Fruit fly (Drosophila melanogaster) whole organism, wandering third instar larva: ENCODE measurements around the gene CG6574.

Experiments used
- CG32264 ChIP-seq: fragments of 200-800 bp; sonication (Bioruptor generic); optimal IDR thresholded peaks from 2 replicates; lab custom pipeline; 2016; ENCODE audit warnings: missing biosample characterization, missing genetic modification characterization
- CG9705 ChIP-seq: fragments of 200-800 bp; sonication (Bioruptor generic); optimal IDR thresholded peaks from 2 replicates; lab custom pipeline; 2018; ENCODE audit warnings: missing biosample characterization, mild to moderate bottlenecking, missing genetic modification characterization
- Dif ChIP-seq: fragments of 200-275, 200-300 bp; sonication (Bioruptor generic); optimal IDR thresholded peaks from 2 replicates; lab custom pipeline; 2018; ENCODE audit warnings: missing biosample characterization, missing genetic modification characterization; ENCODE audit not compliant: partially characterized antibody
- GATAd ChIP-seq: sonication (Bioruptor generic); optimal IDR thresholded peaks from 2 replicates; lab custom pipeline; 2016; ENCODE audit warnings: missing biosample characterization, missing genetic modification characterization
- HLH106 ChIP-seq: fragments of 200-800 bp; optimal IDR thresholded peaks from 3 replicates; lab custom pipeline; 2019; ENCODE audit warnings: missing biosample characterization, mild to moderate bottlenecking, missing genetic modification characterization, moderate library complexity
- Hnf4 ChIP-seq: fragments of 200-800 bp; sonication (Bioruptor generic); optimal IDR thresholded peaks from 2 replicates; lab custom pipeline; 2016; ENCODE audit warnings: missing biosample characterization, mild to moderate bottlenecking, missing genetic modification characterization
- Hr78 ChIP-seq: fragments of >200 bp; optimal IDR thresholded peaks from 2 replicates; lab custom pipeline; 2017; ENCODE audit warnings: missing biosample characterization, missing genetic modification characterization
- Hr83 ChIP-seq: fragments of 200-300 bp; sonication (Bioruptor generic); optimal IDR thresholded peaks from 2 replicates; lab custom pipeline; 2016; ENCODE audit warnings: missing biosample characterization, mild to moderate bottlenecking, missing genetic modification characterization, moderate library complexity; ENCODE audit not compliant: poor library complexity, severe bottlenecking
- Jra ChIP-seq: sonication (Bioruptor generic); optimal IDR thresholded peaks from 2 replicates; lab custom pipeline; 2016; ENCODE audit warnings: missing biosample characterization, missing genetic modification characterization
- Mio ChIP-seq: sonication (Bioruptor generic); optimal IDR thresholded peaks from 2 replicates; lab custom pipeline; 2016; ENCODE audit warnings: missing biosample characterization, missing genetic modification characterization
- N ChIP-seq: fragments of >200 bp; optimal IDR thresholded peaks from 2 replicates; lab custom pipeline; 2018; ENCODE audit warnings: missing biosample characterization, missing external identifiers, missing genetic modification characterization
- OdsH ChIP-seq: fragments of 200-800 bp; sonication (Bioruptor generic); optimal IDR thresholded peaks from 2 replicates; lab custom pipeline; 2016; ENCODE audit warnings: missing biosample characterization, mild to moderate bottlenecking, missing genetic modification characterization
- Rel ChIP-seq, 2 experiments: fragments of 200-800 bp; sonication (Bioruptor generic) in 1 of 2; optimal IDR thresholded peaks; 2 replicates in 1 of 2; 3 replicates in 1 of 2; lab custom pipeline; 2016 to 2019; ENCODE audit warnings: mild to moderate bottlenecking in 2 of 2, missing biosample characterization in 2 of 2, missing genetic modification characterization in 2 of 2, moderate library complexity in 1 of 2
- Sp1 ChIP-seq: fragments of 200-800 bp; sonication (Bioruptor generic); optimal IDR thresholded peaks from 3 replicates; lab custom pipeline; 2019; ENCODE audit warnings: missing biosample characterization, mild to moderate bottlenecking, missing genetic modification characterization, moderate library complexity
- Vsx2 ChIP-seq: fragments of 200-300, 225-300 bp; sonication (Bioruptor generic); optimal IDR thresholded peaks from 2 replicates; lab custom pipeline; 2018; ENCODE audit warnings: missing biosample characterization, missing genetic modification characterization; ENCODE audit not compliant: partially characterized antibody
- br ChIP-seq: fragments of 200-800 bp; sonication (Bioruptor generic); optimal IDR thresholded peaks from 2 replicates; lab custom pipeline; 2016; ENCODE audit warnings: missing biosample characterization, missing genetic modification characterization
- brk ChIP-seq: fragments of 200-800 bp; sonication (Bioruptor generic); optimal IDR thresholded peaks from 2 replicates; lab custom pipeline; 2016; ENCODE audit warnings: missing biosample characterization, mild to moderate bottlenecking, missing genetic modification characterization
- dmrt93B ChIP-seq: fragments of 200-800 bp; sonication (Bioruptor generic); optimal IDR thresholded peaks from 2 replicates; lab custom pipeline; 2018; ENCODE audit warnings: missing biosample characterization, mild to moderate bottlenecking, missing genetic modification characterization
- ey ChIP-seq: fragments of 200-800 bp; sonication (Bioruptor generic); optimal IDR thresholded peaks from 2 replicates; lab custom pipeline; 2016; ENCODE audit warnings: missing biosample characterization, missing genetic modification characterization
- foxo ChIP-seq, 2 experiments: fragments of 200-800 bp; sonication (Bioruptor generic); optimal IDR thresholded peaks; 2 replicates in 1 of 2; 3 replicates in 1 of 2; lab custom pipeline; 2016 to 2017; ENCODE audit warnings: missing biosample characterization in 2 of 2, missing genetic modification characterization in 2 of 2
- fru ChIP-seq: fragments of 200-800 bp; sonication (Bioruptor generic); optimal IDR thresholded peaks from 3 replicates; lab custom pipeline; 2016; ENCODE audit warnings: missing biosample characterization, mild to moderate bottlenecking, missing genetic modification characterization
- h ChIP-seq: fragments of 200-800 bp; sonication (Bioruptor generic); optimal IDR thresholded peaks from 3 replicates; lab custom pipeline; 2016; ENCODE audit warnings: missing biosample characterization, mild to moderate bottlenecking, missing genetic modification characterization
- jim ChIP-seq: fragments of 175-275, 200-325 bp; sonication (Bioruptor generic); optimal IDR thresholded peaks from 2 replicates; lab custom pipeline; 2016; ENCODE audit warnings: missing biosample characterization, mild to moderate bottlenecking, missing genetic modification characterization
- lola ChIP-seq: fragments of >200 bp; optimal IDR thresholded peaks from 2 replicates; lab custom pipeline; 2017; ENCODE audit warnings: missing biosample characterization, missing genetic modification characterization
- pan ChIP-seq: fragments of >200 bp; optimal IDR thresholded peaks from 2 replicates; lab custom pipeline; 2017
- psq ChIP-seq: fragments of 200-800 bp; sonication (Bioruptor generic); optimal IDR thresholded peaks from 3 replicates; lab custom pipeline; 2017; ENCODE audit warnings: missing biosample characterization, mild to moderate bottlenecking, missing genetic modification characterization, moderate library complexity
- rgr ChIP-seq: fragments of 200-800 bp; sonication (Bioruptor generic); optimal IDR thresholded peaks from 3 replicates; lab custom pipeline; 2016; ENCODE audit warnings: missing biosample characterization, mild to moderate bottlenecking, missing genetic modification characterization
- sage ChIP-seq: fragments of 200-800 bp; sonication (Bioruptor generic); optimal IDR thresholded peaks from 2 replicates; lab custom pipeline; 2016; ENCODE audit warnings: missing biosample characterization, mild to moderate bottlenecking, missing genetic modification characterization
- sv ChIP-seq: fragments of 200-800 bp; sonication (Bioruptor generic); optimal IDR thresholded peaks from 3 replicates; lab custom pipeline; 2016; ENCODE audit warnings: missing biosample characterization, missing genetic modification characterization
- tai ChIP-seq: sonication (Bioruptor generic); optimal IDR thresholded peaks from 2 replicates; lab custom pipeline; 2016; ENCODE audit warnings: missing biosample characterization, missing genetic modification characterization
- woc ChIP-seq: sonication (Bioruptor generic); optimal IDR thresholded peaks from 2 replicates; lab custom pipeline; 2016; ENCODE audit warnings: missing biosample characterization, mild to moderate bottlenecking, missing genetic modification characterization

Gene CG6574

DNA sequence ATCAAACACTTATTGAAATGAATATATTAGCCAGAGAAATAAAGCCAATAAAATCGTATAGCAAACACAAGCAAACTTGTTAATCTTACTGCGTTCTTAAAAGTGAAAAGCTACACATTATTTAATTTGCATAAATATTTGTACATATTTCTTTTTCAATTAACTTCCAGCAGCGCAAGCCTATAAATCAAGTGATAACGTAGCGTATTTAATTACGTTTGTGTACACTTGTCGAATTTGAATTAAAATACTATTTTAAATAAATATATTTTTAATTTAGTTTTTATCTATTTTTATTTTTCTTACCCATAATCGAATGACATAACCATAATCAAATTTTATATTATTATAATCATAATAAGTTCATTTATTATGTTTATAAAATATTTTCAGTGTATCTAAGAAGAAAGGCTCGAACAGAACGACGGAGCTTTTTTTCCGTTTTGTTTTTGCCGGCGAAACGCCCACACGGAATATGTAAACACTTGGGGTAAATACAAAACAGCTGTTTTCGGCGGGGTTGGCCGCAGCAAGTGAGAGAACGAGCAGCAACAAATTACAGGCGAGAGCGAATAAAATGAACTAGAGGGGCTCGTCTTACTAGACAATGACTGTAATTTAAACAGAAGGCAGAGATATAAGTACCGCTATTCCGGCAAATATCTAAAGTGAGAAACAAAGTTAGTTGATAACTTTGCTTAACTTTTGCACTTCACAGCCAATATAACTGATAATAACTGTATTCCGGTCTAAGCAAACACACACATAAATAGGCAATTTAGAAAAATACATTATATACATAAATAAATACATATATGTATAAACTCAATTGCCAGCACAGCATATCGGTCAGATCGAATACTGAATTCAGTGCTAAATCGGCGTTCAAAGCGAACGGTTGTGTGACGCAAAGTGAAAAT, 13.0 kb upstream of the CG6574 start, which contains the start of gene Sodh2 (continued):
- TF ChIP-seq GATAd (GFP tag; lab: Kevin White, UChicago) = peak; percentile 36
- TF ChIP-seq Sp1 (GFP tag; lab: Kevin White, UChicago) = peak; percentile 91
- TF ChIP-seq Hr83 (GFP tag; lab: Kevin White, UChicago) = peak; percentile 98
- TF ChIP-seq, all 38 proteins: peak for 22

dm6 chr3R:10872820-10873219, 10.0 kb upstream of the CG6574 start, which contains the start of gene CG4596:
Gene CG4596 (plus strand): TSS chr3R:10873038.
- TF ChIP-seq sv (GFP tag; lab: Kevin White, UChicago) = no peak
- TF ChIP-seq foxo (GFP tag; optimal IDR thresholded peaks at IDR 0.05; lab: Kevin White, UChicago) = no peak
- TF ChIP-seq sage (GFP tag; lab: Kevin White, UChicago) = no peak
- no peak for TF ChIP-seq Hr78 (GFP tag; lab: Kevin White, UChicago)
- TF ChIP-seq Jra (GFP tag; lab: Kevin White, UChicago) = no peak
- no peak for TF ChIP-seq jim (GFP tag; lab: Kevin White, UChicago)
- no peak for TF ChIP-seq Mio (GFP tag; lab: Kevin White, UChicago)
- no peak for TF ChIP-seq Vsx2 (GFP tag; lab: Kevin White, UChicago)
- TF ChIP-seq dmrt93B (GFP tag; lab: Kevin White, UChicago) = no peak
- TF ChIP-seq pan (lab: Kevin White, UChicago) = no peak
- no peak for TF ChIP-seq ey

DNA sequence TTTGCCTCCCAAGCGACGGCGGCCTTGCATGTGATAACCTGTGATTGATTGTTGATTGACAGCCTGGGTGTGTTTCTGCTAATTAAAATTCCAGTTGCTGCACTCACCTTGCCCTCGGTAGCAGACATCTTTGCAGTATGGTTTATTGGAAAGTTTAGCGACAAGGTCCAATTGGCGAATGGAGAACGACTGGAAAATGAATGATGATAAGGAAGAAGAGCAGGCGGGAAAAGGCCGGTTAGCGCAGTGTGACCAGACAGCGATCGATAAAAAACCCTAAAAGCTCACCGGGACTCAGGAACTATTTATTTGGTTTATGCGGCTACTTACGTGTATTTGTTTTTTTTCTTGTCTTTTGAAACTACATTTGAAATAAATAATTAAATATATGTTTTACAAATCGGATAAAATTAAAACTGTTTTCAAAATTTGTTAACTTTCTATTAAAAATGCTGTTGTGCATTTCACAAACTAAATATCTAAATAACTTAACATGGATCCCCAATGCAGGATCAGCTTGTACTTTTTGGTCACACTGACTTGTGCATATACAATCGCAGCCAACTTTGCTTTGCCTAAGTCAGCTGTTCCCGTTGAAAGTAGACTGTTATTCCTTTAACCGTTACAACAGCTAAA, 9.5 kb upstream of the CG6574 start, which contains the start of gene Fdh:
Fdh (minus strand) TSS at position 234 of the 636 bp plus-strand sequence.
- TF ChIP-seq Dif (GFP tag; lab: Kevin White, UChicago) (no peak), GATAd (GFP tag; lab: Kevin White, UChicago) (no peak), psq (peak; percentile 57), tai (no peak), Sp1 (GFP tag; lab: Kevin White, UChicago) (peak; percentile 68), Mio (GFP tag; lab: Kevin White, UChicago) (no peak), Rel (GFP tag; optimal IDR thresholded peaks at IDR 0.05; lab: Kevin White, UChicago) (no peak), Rel (tag; optimal IDR thresholded peaks at IDR 0.05; lab: Kevin White, UChicago) (peak; percentile 42), OdsH (GFP tag; lab: Kevin White, UChicago) (peak; percentile 61), rgr (GFP tag; lab: Kevin White, UChicago) (peak; percentile 58), ey (peak; percentile 36), fru (GFP tag; lab: Kevin White, UChicago) (peak; percentile 23), br (GFP tag; lab: Kevin White, UChicago) (peak; percentile 50), sv (GFP tag; lab: Kevin White, UChicago) (peak; percentile 2), brk (no peak), dmrt93B (GFP tag; lab: Kevin White, UChicago) (peak; percentile 15), woc (peak; percentile 62), CG9705 (GFP tag; lab: Kevin White, UChicago) (peak; percentile 53), Vsx2 (GFP tag; lab: Kevin White, UChicago) (peak; percentile 80), h (GFP tag; lab: Kevin White, UChicago) (peak; percentile 72), Hr83 (GFP tag; lab: Kevin White, UChicago) (peak; percentile 15), lola (GFP tag; lab: Kevin White, UChicago) (no peak), Hnf4 (GFP tag; lab: Kevin White, UChicago) (peak; percentile 67), N (GFP tag; lab: Kevin White, UChicago) (no peak), Jra (GFP tag; lab: Kevin White, UChicago) (peak; percentile 13), HLH106 (tag; lab: Kevin White, UChicago) (peak; percentile 56), foxo (GFP tag; optimal IDR thresholded peaks at IDR 0.05; lab: Kevin White, UChicago) (peak in 1 of 2 experiments; percentile 76), CG32264 (GFP tag; lab: Kevin White, UChicago) (no peak)
